Worm (Caenorhabditis elegans) whole organism, mixed stage, embryonic: ENCODE results near the gene K03B8.11.

Experiments used
- ceh-43 ChIP-seq: fragments of 200-800 bp; sonication (Bioruptor generic); optimal IDR thresholded peaks from 2 replicates; lab custom pipeline; 2018; ENCODE audit warnings: mild to moderate bottlenecking, missing genetic modification characterization, moderate library complexity, missing compliant biosample characterization
- cnd-1 ChIP-seq: fragments of 200-800 bp; sonication (Bioruptor generic); optimal IDR thresholded peaks from 2 replicates; lab custom pipeline; 2018; ENCODE audit warnings: mild to moderate bottlenecking, missing genetic modification characterization, missing compliant biosample characterization
- elt-3 ChIP-seq: fragments of 150-350 bp; optimal IDR thresholded peaks from 2 replicates; lab custom pipeline; 2014; ENCODE audit warnings: missing biosample characterization, missing genetic modification characterization
- flh-1 ChIP-seq: fragments of 200-800 bp; sonication (Bioruptor generic); optimal IDR thresholded peaks from 2 replicates; lab custom pipeline; 2018; ENCODE audit warnings: mild to moderate bottlenecking, missing genetic modification characterization, moderate library complexity, missing compliant biosample characterization
- lin-13 ChIP-seq: fragments of 150-350 bp; optimal IDR thresholded peaks from 2 replicates; lab custom pipeline; 2014; ENCODE audit warnings: missing biosample characterization, missing genetic modification characterization
- mep-1 ChIP-seq: fragments of 150-350 bp; optimal IDR thresholded peaks from 2 replicates; lab custom pipeline; 2017; ENCODE audit warnings: missing biosample characterization, missing genetic modification reagents, missing genetic modification characterization, inconsistent platforms
- nhr-2 ChIP-seq: fragments of 150-350 bp; optimal IDR thresholded peaks from 2 replicates; lab custom pipeline; 2014; ENCODE audit warnings: missing biosample characterization, missing genetic modification characterization
- nhr-28 ChIP-seq: fragments of 150-350 bp; optimal IDR thresholded peaks from 2 replicates; lab custom pipeline; 2014; ENCODE audit warnings: missing biosample characterization, missing genetic modification characterization
- pha-4 ChIP-seq: fragments of 150-350 bp; optimal IDR thresholded peaks from 2 replicates; lab custom pipeline; 2018; ENCODE audit warnings: missing biosample characterization, missing genetic modification reagents, missing genetic modification characterization
- unc-39 ChIP-seq: fragments of 150-350 bp; optimal IDR thresholded peaks from 2 replicates; lab custom pipeline; 2014; ENCODE audit warnings: missing biosample characterization, missing genetic modification characterization
- ztf-11 ChIP-seq: fragments of 150-350 bp; optimal IDR thresholded peaks from 2 replicates; lab custom pipeline; 2014; ENCODE audit warnings: missing biosample characterization, missing genetic modification characterization

DNA sequence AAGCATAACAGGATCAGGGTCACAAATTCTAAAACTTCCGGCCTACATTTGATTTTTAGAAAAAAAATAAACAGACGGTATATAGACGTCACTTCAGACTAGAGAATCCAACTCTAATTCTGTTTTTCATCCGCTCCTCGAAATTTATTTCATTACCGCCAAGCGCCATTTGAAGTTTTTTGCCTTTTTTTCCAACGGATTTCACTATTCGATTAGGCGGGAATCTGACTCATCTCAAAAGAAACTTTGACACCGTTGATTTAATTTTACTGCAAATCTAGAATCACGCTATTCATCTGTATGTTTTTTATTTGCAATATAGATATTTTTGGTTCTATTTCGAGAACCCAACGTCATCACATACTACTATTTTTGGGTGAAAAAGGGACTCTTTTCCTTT lies 40.5 kb upstream of the K03B8.11 start:
- TF ChIP-seq nhr-2 (no peak), unc-39 (tag; lab: Kevin White, UChicago) (no peak), mep-1 (no peak), ceh-43 (GFP tag; lab: Kevin White, UChicago) (no peak), ztf-11 (no peak), lin-13 (tag; lab: Kevin White, UChicago) (no peak), nhr-28 (tag; lab: Kevin White, UChicago) (no peak), pha-4 (no peak), cnd-1 (tag; lab: Kevin White, UChicago) (no peak), flh-1 (no peak), elt-3 (no peak)
